Worm (Caenorhabditis elegans): Measurements from ENCODE around the gene T19H12.6.

Gene T19H12.6

DNA sequence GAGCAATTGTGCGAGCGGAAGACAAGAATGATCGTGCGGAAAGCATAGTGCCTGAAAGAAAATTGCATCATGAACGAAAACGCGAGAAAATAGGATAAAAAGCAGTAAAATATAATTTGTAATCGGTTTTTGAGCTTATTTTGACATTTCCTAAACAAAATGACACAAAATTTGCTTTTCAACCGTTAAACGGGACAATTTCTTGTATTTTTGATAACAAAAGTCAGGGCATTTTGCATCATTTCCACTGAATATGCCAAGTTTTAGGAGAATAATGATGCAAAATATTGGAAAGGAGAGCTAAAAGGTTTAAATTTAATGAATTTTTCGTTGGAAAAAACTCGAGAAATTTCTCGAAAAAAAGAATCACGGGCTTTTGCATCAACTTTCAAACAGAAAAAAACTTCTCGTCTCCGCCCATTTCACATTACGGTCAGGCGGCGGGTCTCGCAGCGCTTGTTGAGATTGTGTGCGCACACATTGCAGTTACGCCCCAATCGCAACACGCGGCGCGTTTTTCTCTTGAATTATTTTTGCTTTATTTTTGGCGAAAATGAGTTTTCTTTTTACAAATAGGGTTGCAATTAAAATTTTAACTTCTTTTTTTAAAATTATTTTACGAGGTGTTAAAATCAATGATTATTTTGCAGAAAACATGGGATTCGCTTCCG is 50.6 kb downstream of the T19H12.6 start, which contains the start of the genes hsp-6 and C37H5.5:
hsp-6 (minus strand) TSS at position 51 of the 671 bp plus-strand sequence.
C37H5.5 (plus strand) TSS at position 651 of the 671 bp plus-strand sequence.
- TF ChIP-seq unc-130 (GFP tag; optimal IDR thresholded peaks at IDR 0.05) (peak; percentile 73), hif-1 (tag; optimal IDR thresholded peaks at IDR 0.05) (peak in 1 of 2 experiments; percentile 76), F10B5.3 (tag; optimal IDR thresholded peaks at IDR 0.05) (no peak), nhr-11 (tag; optimal IDR thresholded peaks at IDR 0.05) (peak; percentile 18), mes-2 (tag; optimal IDR thresholded peaks at IDR 0.05; ENCODE audit: poor library complexity, severe bottlenecking) (peak; percentile 92), hmg-1.1 (GFP tag; IDR thresholded peaks at IDR 0.05) (peak; percentile 76), spr-3 (GFP tag; optimal IDR thresholded peaks at IDR 0.05) (peak; percentile 7), gei-8 (GFP tag; optimal IDR thresholded peaks at IDR 0.05) (no peak), lir-3 (tag; optimal IDR thresholded peaks at IDR 0.05) (no peak), egl-43 (GFP tag; IDR thresholded peaks at IDR 0.05) (no peak), ctbp-1 (GFP tag; IDR thresholded peaks at IDR 0.05) (no peak), F37D6.2 (tag; optimal IDR thresholded peaks at IDR 0.05) (no peak), nhr-41 (GFP tag; IDR thresholded peaks at IDR 0.05) (no peak), cey-2 (tag; optimal IDR thresholded peaks at IDR 0.05; ENCODE audit: borderline replicate concordance, insufficient read depth) (no peak), nhr-76 (tag; optimal IDR thresholded peaks at IDR 0.05) (no peak), spr-1 (tag; optimal IDR thresholded peaks at IDR 0.05) (peak; percentile 70), egl-27 (tag; optimal IDR thresholded peaks at IDR 0.05) (no peak), lsy-2 (tag; optimal IDR thresholded peaks at IDR 0.05) (peak; percentile 54 to 93), mdt-29 (GFP tag; IDR thresholded peaks at IDR 0.05) (peak; percentile 91), pqm-1 (tag; optimal IDR thresholded peaks at IDR 0.05) (no peak), unc-62 (GFP tag; optimal IDR thresholded peaks at IDR 0.05 in 1 of 2) (peak in 1 of 2 experiments; percentile 36), unc-62 (tag; optimal IDR thresholded peaks at IDR 0.05) (no peak), fos-1 (tag; optimal IDR thresholded peaks at IDR 0.05) (no peak), ces-1 (GFP tag; optimal IDR thresholded peaks at IDR 0.05) (no peak), F44E2.7 (GFP tag; IDR thresholded peaks at IDR 0.05) (no peak), tra-1 (GFP tag; IDR thresholded peaks at IDR 0.05) (no peak), set-16 (GFP tag; IDR thresholded peaks at IDR 0.05) (no peak), mep-1 (tag; optimal IDR thresholded peaks at IDR 0.05) (peak; percentile 92), ztf-7 (tag; optimal IDR thresholded peaks at IDR 0.05) (peak; percentile 27), jun-1 (tag; optimal IDR thresholded peaks at IDR 0.05) (no peak), hlh-30 (tag; optimal IDR thresholded peaks at IDR 0.05; ENCODE audit: insufficient read depth) (peak; percentile 99), Y48G9A.11 (GFP tag; IDR thresholded peaks at IDR 0.05) (no peak), Y5F2A.4 (GFP tag; optimal IDR thresholded peaks at IDR 0.05) (no peak), nhr-10 (tag; optimal IDR thresholded peaks at IDR 0.05) (no peak), F26F4.8 (GFP tag; conservative IDR thresholded peaks at IDR 0.05) (no peak), daf-8 (GFP tag; IDR thresholded peaks at IDR 0.05) (no peak), F49E8.2 (tag; optimal IDR thresholded peaks at IDR 0.05; ENCODE audit: borderline replicate concordance) (peak; percentile 36), sdz-12 (GFP tag; optimal IDR thresholded peaks at IDR 0.05) (no peak), saeg-2 (GFP tag; IDR thresholded peaks at IDR 0.05) (no peak), nhr-111 (GFP tag; optimal IDR thresholded peaks at IDR 0.05) (no peak), madf-9 (GFP tag; conservative IDR thresholded peaks at IDR 0.05) (0 out of 2 replicates have a peak, but pooled peaks have one; percentile 25), tag-97 (GFP tag; IDR thresholded peaks at IDR 0.05) (no peak), lin-39 (tag; optimal IDR thresholded peaks at IDR 0.05) (no peak), nhr-48 (tag; optimal IDR thresholded peaks at IDR 0.05) (peak; percentile 50), mdl-1 (tag; optimal IDR thresholded peaks at IDR 0.05) (peak in 1 of 2 experiments; percentile 78), ZK546.5 (tag; optimal IDR thresholded peaks at IDR 0.05) (no peak), ceh-62 (tag; optimal IDR thresholded peaks at IDR 0.05) (no peak), ceh-44 (GFP tag; IDR thresholded peaks at IDR 0.05) (peak; percentile 23; the same call in 1 of the 2 replicates), ceh-28 (tag; optimal IDR thresholded peaks at IDR 0.05) (no peak), lin-1 (GFP tag; IDR thresholded peaks at IDR 0.05) (no peak)
